Fruit fly (Drosophila melanogaster) whole organism, embryonic: ENCODE results near the gene CG14401.

Experiments used
- B-H2 ChIP-seq: fragments of 200-800 bp; sonication (Bioruptor generic); optimal IDR thresholded peaks from 2 replicates; lab custom pipeline; 2018; ENCODE audit warnings: missing biosample characterization, mild to moderate bottlenecking, missing genetic modification characterization
- CG11085 ChIP-seq: fragments of 200-800 bp; sonication (Bioruptor generic); IDR thresholded peaks from 2 replicates; pipeline ENCODE4 v1.3.6; 2022; ENCODE audit warnings: missing biosample characterization, missing genetic modification characterization
- CG12942 ChIP-seq: fragments of 200-800 bp; sonication (Bioruptor generic); optimal IDR thresholded peaks from 3 replicates; lab custom pipeline; 2016; ENCODE audit warnings: missing biosample characterization, missing genetic modification characterization
- CG13624 ChIP-seq: fragments of 200-800 bp; sonication (Bioruptor generic); optimal IDR thresholded peaks from 2 replicates; lab custom pipeline; 2016; ENCODE audit warnings: missing biosample characterization, missing genetic modification characterization
- CG13894 ChIP-seq: fragments of 200-800 bp; sonication (Bioruptor generic); optimal IDR thresholded peaks from 3 replicates; lab custom pipeline; 2018; ENCODE audit warnings: missing biosample characterization, mild to moderate bottlenecking, missing genetic modification characterization, moderate library complexity
- CG15479 ChIP-seq: fragments of 200-800 bp; sonication (Bioruptor generic); optimal IDR thresholded peaks from 3 replicates; lab custom pipeline; 2019; ENCODE audit warnings: missing biosample characterization, mild to moderate bottlenecking, missing genetic modification characterization, moderate library complexity
- CG16813 ChIP-seq: fragments of 200-800 bp; sonication (Bioruptor generic); IDR thresholded peaks from 3 replicates; pipeline ENCODE4 v1.3.6; 2022; ENCODE audit warnings: missing biosample characterization, missing genetic modification characterization; ENCODE audit not compliant: partially characterized antibody
- CG3163 ChIP-seq: fragments of 200-800 bp; sonication (Bioruptor generic); optimal IDR thresholded peaks from 3 replicates; lab custom pipeline; 2016; ENCODE audit warnings: missing biosample characterization, missing genetic modification characterization
- CG32532 ChIP-seq: fragments of 200-800 bp; sonication (Bioruptor generic); IDR thresholded peaks from 2 replicates; pipeline ENCODE4 v1.3.6; 2022; ENCODE audit warnings: missing biosample characterization, missing genetic modification characterization
- CG42726 ChIP-seq: fragments of 200-800 bp; sonication (Bioruptor generic); IDR thresholded peaks from 2 replicates; pipeline ENCODE4 v1.3.6; 2022; ENCODE audit warnings: missing biosample characterization, missing genetic modification characterization; ENCODE audit not compliant: partially characterized antibody
- CG4282 ChIP-seq: fragments of 200-800 bp; sonication (Bioruptor generic); optimal IDR thresholded peaks from 2 replicates; lab custom pipeline; 2016; ENCODE audit warnings: missing biosample characterization, missing genetic modification characterization
- CG5245 ChIP-seq: fragments of 200-800 bp; sonication (Bioruptor generic); optimal IDR thresholded peaks from 3 replicates; lab custom pipeline; 2016; ENCODE audit warnings: missing biosample characterization, missing genetic modification characterization
- CG6654 ChIP-seq: fragments of 200-800 bp; sonication (Bioruptor generic); optimal IDR thresholded peaks from 2 replicates; lab custom pipeline; 2017; ENCODE audit warnings: missing biosample characterization, mild to moderate bottlenecking, missing genetic modification characterization
- CG6689 ChIP-seq: fragments of 200-800 bp; sonication (Bioruptor generic); IDR thresholded peaks from 2 replicates; pipeline ENCODE4 v1.3.6; 2022; ENCODE audit warnings: missing biosample characterization, missing genetic modification characterization
- CG7839 ChIP-seq: fragments of 200-800 bp; sonication (Bioruptor generic); optimal IDR thresholded peaks from 3 replicates; lab custom pipeline; 2018; ENCODE audit warnings: missing biosample characterization, mild to moderate bottlenecking, missing genetic modification characterization, moderate library complexity
- CG7963 ChIP-seq: fragments of 200-800 bp; sonication (Bioruptor generic); IDR thresholded peaks from 3 replicates; pipeline ENCODE4 v1.3.6; 2022; ENCODE audit warnings: missing biosample characterization, missing genetic modification characterization; ENCODE audit not compliant: partially characterized antibody
- CG8765 ChIP-seq: fragments of 200-800 bp; sonication (Bioruptor generic); IDR thresholded peaks from 2 replicates; pipeline ENCODE4 v1.3.6; 2022; ENCODE audit warnings: missing biosample characterization, missing genetic modification characterization
- Drgx ChIP-seq: fragments of 200-800 bp; sonication (Bioruptor generic); IDR thresholded peaks from 2 replicates; pipeline ENCODE4 v1.3.6; 2022; ENCODE audit warnings: missing biosample characterization, missing genetic modification characterization
- E2f2 ChIP-seq: fragments of 200-800 bp; sonication (Bioruptor generic); IDR thresholded peaks from 2 replicates; pipeline ENCODE4 v1.3.6; 2022; ENCODE audit warnings: missing biosample characterization, missing genetic modification characterization
- Ets65A ChIP-seq: fragments of 200-800 bp; sonication (Bioruptor generic); peaks from one replicate; lab custom pipeline; 2016; ENCODE audit warnings: missing biosample characterization, missing genetic modification characterization
- Hey ChIP-seq: fragments of 200-800 bp; sonication (Bioruptor generic); optimal IDR thresholded peaks from 3 replicates; lab custom pipeline; 2018; ENCODE audit warnings: missing biosample characterization, mild to moderate bottlenecking, missing genetic modification characterization
- Nf-YC ChIP-seq: fragments of 200-800 bp; optimal IDR thresholded peaks from 3 replicates; lab custom pipeline; 2019; ENCODE audit warnings: missing biosample characterization, mild to moderate bottlenecking, missing genetic modification characterization, moderate library complexity
- Rx ChIP-seq: fragments of 200-800 bp; sonication (Bioruptor generic); IDR thresholded peaks from 2 replicates; pipeline ENCODE4 v1.3.6; 2022; ENCODE audit warnings: missing biosample characterization, missing genetic modification characterization
- Side ChIP-seq: fragments of 200-800 bp; sonication (Bioruptor generic); optimal IDR thresholded peaks from 2 replicates; lab custom pipeline; 2016; ENCODE audit warnings: missing biosample characterization, missing genetic modification characterization
- Taf1 ChIP-seq: fragments of 200-800 bp; sonication (Bioruptor generic); IDR thresholded peaks from 2 replicates; pipeline ENCODE4 v1.3.6; 2022; ENCODE audit warnings: missing biosample characterization, missing genetic modification characterization
- Usf ChIP-seq: fragments of 200-800 bp; sonication (Bioruptor generic); optimal IDR thresholded peaks from 2 replicates; lab custom pipeline; 2017; ENCODE audit warnings: missing genotype, missing biosample characterization, missing genetic modification characterization
- Vsx1 ChIP-seq: fragments of 200-800 bp; sonication (Bioruptor generic); optimal IDR thresholded peaks from 2 replicates; lab custom pipeline; 2017; ENCODE audit warnings: missing biosample characterization, mild to moderate bottlenecking, missing genetic modification characterization, missing genetic modification reagents
- ase ChIP-seq: fragments of 200-800 bp; sonication (Bioruptor generic); IDR thresholded peaks from 3 replicates; pipeline ENCODE4 v1.3.6; 2022; ENCODE audit warnings: missing biosample characterization, missing genetic modification characterization
- az2 ChIP-seq: fragments of 200-800 bp; sonication (Bioruptor generic); optimal IDR thresholded peaks from 3 replicates; lab custom pipeline; 2016; ENCODE audit warnings: missing biosample characterization, missing genetic modification characterization
- cg ChIP-seq: fragments of 200-800 bp; sonication (Bioruptor generic); optimal IDR thresholded peaks from 3 replicates; lab custom pipeline; 2019; ENCODE audit warnings: missing biosample characterization, mild to moderate bottlenecking, missing genetic modification characterization, moderate library complexity
- croc ChIP-seq: fragments of 200-800 bp; sonication (Bioruptor generic); conservative IDR thresholded peaks from 3 replicates; pipeline ENCODE4 v1.3.6; 2022; ENCODE audit warnings: missing biosample characterization, missing genetic modification characterization
- cwo ChIP-seq: fragments of 200-800 bp; sonication (Bioruptor generic); optimal IDR thresholded peaks from 3 replicates; lab custom pipeline; 2017; ENCODE audit warnings: missing biosample characterization, missing genetic modification characterization, mild to moderate bottlenecking, moderate library complexity, missing genetic modification reagents
- dan ChIP-seq: fragments of 200-800 bp; sonication (Bioruptor generic); IDR thresholded peaks from 2 replicates; pipeline ENCODE4 v1.3.6; 2022; ENCODE audit warnings: missing biosample characterization, missing genetic modification characterization
- esg ChIP-seq: fragments of 200-800 bp; sonication (Bioruptor generic); conservative IDR thresholded peaks from 2 replicates; pipeline ENCODE4 v1.3.6; 2022; ENCODE audit warnings: missing biosample characterization, missing genetic modification characterization
- eve ChIP-seq, 2 experiments: fragments of >200 bp; optimal IDR thresholded peaks; 2 replicates each; lab custom pipeline; 2017; ENCODE audit warnings: missing biosample characterization in 2 of 2, missing genetic modification characterization in 2 of 2
- fd102C ChIP-seq: fragments of 200-800 bp; sonication (Bioruptor generic); optimal IDR thresholded peaks from 2 replicates; lab custom pipeline; 2018; ENCODE audit warnings: missing biosample characterization, mild to moderate bottlenecking, missing genetic modification characterization, moderate library complexity
- fd96Cb ChIP-seq: fragments of 200-800 bp; sonication (Bioruptor generic); optimal IDR thresholded peaks from 2 replicates; lab custom pipeline; 2018; ENCODE audit warnings: missing biosample characterization, mild to moderate bottlenecking, missing genetic modification characterization, moderate library complexity
- fru ChIP-seq: fragments of >200 bp; optimal IDR thresholded peaks from 2 replicates; lab custom pipeline; 2017
- h ChIP-seq: fragments of >200 bp; optimal IDR thresholded peaks from 2 replicates; lab custom pipeline; 2017
- ind ChIP-seq: fragments of 200-800 bp; sonication (Bioruptor generic); optimal IDR thresholded peaks from 3 replicates; lab custom pipeline; 2016; ENCODE audit warnings: missing biosample characterization, missing genetic modification characterization
- lab ChIP-seq: fragments of 200-800 bp; sonication (Bioruptor generic); optimal IDR thresholded peaks from 3 replicates; lab custom pipeline; 2017; ENCODE audit warnings: missing biosample characterization, missing genetic modification characterization, mild to moderate bottlenecking, moderate library complexity, missing genetic modification reagents
- lbe ChIP-seq: fragments of 200-800 bp; sonication (Bioruptor generic); optimal IDR thresholded peaks from 2 replicates; lab custom pipeline; 2016; ENCODE audit warnings: missing biosample characterization, mild to moderate bottlenecking, missing genetic modification characterization
- mld ChIP-seq: fragments of 200-800 bp; sonication (Bioruptor generic); IDR thresholded peaks from 3 replicates; pipeline ENCODE4 v1.3.6; 2022; ENCODE audit warnings: missing biosample characterization, missing genetic modification characterization; ENCODE audit not compliant: partially characterized antibody
- phol ChIP-seq: fragments of 200-800 bp; sonication (Bioruptor generic); optimal IDR thresholded peaks from 3 replicates; lab custom pipeline; 2018; ENCODE audit warnings: missing biosample characterization, mild to moderate bottlenecking, missing genetic modification characterization, moderate library complexity
- pros ChIP-seq: fragments of 200-800 bp; sonication (Bioruptor generic); optimal IDR thresholded peaks from 3 replicates; lab custom pipeline; 2019; ENCODE audit warnings: missing biosample characterization, mild to moderate bottlenecking, missing genetic modification characterization, moderate library complexity
- psq ChIP-seq: fragments of 200-800 bp; sonication (Bioruptor generic); optimal IDR thresholded peaks from 2 replicates; lab custom pipeline; 2017; ENCODE audit warnings: missing biosample characterization, missing genetic modification characterization
- sc ChIP-seq, 3 experiments: fragments of >200 bp in 2 of 3; fragments of 200-800 bp in 1 of 3; sonication (Bioruptor generic) in 1 of 3; optimal IDR thresholded peaks; 2 replicates in 2 of 3; 3 replicates in 1 of 3; lab custom pipeline; 2017; ENCODE audit warnings: mild to moderate bottlenecking in 1 of 3, missing biosample characterization in 1 of 3, missing genetic modification characterization in 1 of 3, missing genetic modification reagents in 1 of 3
- tll ChIP-seq, 2 experiments: fragments of 200-800 bp in 1 of 2; fragments of >200 bp in 1 of 2; sonication (Bioruptor generic) in 1 of 2; optimal IDR thresholded peaks; 2 replicates each; lab custom pipeline; 2017 to 2019; ENCODE audit warnings: missing biosample characterization in 2 of 2, missing genetic modification characterization in 2 of 2, mild to moderate bottlenecking in 1 of 2, moderate library complexity in 1 of 2
- usp ChIP-seq: fragments of >200 bp; optimal IDR thresholded peaks from 2 replicates; lab custom pipeline; 2017; ENCODE audit warnings: missing biosample characterization, missing genetic modification characterization
- vnd ChIP-seq: fragments of 200-800 bp; sonication (Bioruptor generic); IDR thresholded peaks from 3 replicates; pipeline ENCODE4 v1.3.6; 2022; ENCODE audit warnings: missing biosample characterization, missing genetic modification characterization; ENCODE audit not compliant: partially characterized antibody

CG14401 gene

DNA sequence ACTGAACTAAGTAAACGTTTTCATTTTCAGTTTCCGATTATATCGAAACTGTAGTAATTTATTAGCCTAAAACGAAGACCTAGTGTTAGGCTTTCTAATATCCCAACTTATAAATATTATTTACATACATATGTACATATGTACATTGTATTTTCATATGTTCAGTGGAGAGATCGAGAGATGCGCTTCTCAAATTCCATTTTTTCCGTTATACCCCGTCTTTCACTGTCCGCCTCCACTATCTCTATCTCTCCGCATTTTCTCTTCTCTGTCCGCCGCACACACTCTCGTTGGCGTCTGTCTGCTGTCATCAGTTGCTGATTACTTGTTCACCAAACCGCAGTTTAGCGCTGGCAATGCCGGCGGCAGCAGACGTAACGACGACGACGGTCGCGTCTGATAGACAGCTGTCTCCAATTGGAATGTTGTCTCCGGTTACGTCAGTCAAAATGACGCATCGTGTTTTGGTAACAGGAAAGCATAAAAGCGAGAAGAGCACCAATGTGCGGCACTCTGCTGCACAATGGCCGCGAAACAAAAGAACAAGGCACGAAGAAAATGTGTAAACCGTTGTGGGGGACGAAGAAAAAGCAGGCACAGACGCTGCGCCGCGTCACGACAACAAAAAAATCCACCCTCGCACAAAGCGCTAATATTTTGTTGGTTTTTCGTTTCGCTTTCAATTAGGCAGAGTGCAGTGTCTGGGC lies 47.0 kb upstream of the CG14401 start, which contains the start of gene CG9331 (continued):
- no peak for TF ChIP-seq CG7963
- TF ChIP-seq lbe (GFP tag; lab: Kevin White, UChicago) = no peak
- TF ChIP-seq cg = peak; percentile 38
- no peak for TF ChIP-seq sc (optimal IDR thresholded peaks at IDR 0.05; lab: Kevin White, UChicago)
- no peak for TF ChIP-seq sc (GFP tag; optimal IDR thresholded peaks at IDR 0.05; lab: Kevin White, UChicago)
- no peak for TF ChIP-seq esg (GFP tag; lab: Robert Waterston, UW)
- TF ChIP-seq CG7839 (tag; lab: Kevin White, UChicago) = no peak
- peak in 1 of 2 experiments; percentile 62 for TF ChIP-seq eve (GFP tag; optimal IDR thresholded peaks at IDR 0.05; lab: Kevin White, UChicago)
- peak; percentile 28; the same call in 1 of the 2 replicates for TF ChIP-seq Drgx (GFP tag; lab: Robert Waterston, UW)
- TF ChIP-seq pros (GFP tag; lab: Kevin White, UChicago) = peak; percentile 96
- peak; percentile 71 for TF ChIP-seq Vsx1 (GFP tag; lab: Kevin White, UChicago)
- TF ChIP-seq CG13894 = peak; percentile 15
- TF ChIP-seq Taf1 = no peak
- TF ChIP-seq az2 = no peak
- peak; percentile 58 for TF ChIP-seq CG15479 (GFP tag; lab: Kevin White, UChicago)
- TF ChIP-seq ase (GFP tag; lab: Robert Waterston, UW) = no peak
- peak; percentile 45 for TF ChIP-seq psq (GFP tag; lab: Kevin White, UChicago)
- TF ChIP-seq Ets65A (GFP tag; lab: Kevin White, UChicago) = no peak
- no peak for TF ChIP-seq Nf-YC (tag; lab: Kevin White, UChicago)
- TF ChIP-seq h (lab: Kevin White, UChicago) = no peak
- TF ChIP-seq fru = no peak
- TF ChIP-seq tll (GFP tag; optimal IDR thresholded peaks at IDR 0.05; lab: Kevin White, UChicago) = no peak
- 0 out of 2 replicates have a peak, but pooled peaks have one; percentile 7 for TF ChIP-seq E2f2 (GFP tag; lab: Robert Waterston, UW)
- TF ChIP-seq CG6654 (GFP tag; lab: Kevin White, UChicago) = no peak
- no peak for TF ChIP-seq fd96Cb
- TF ChIP-seq CG6689 (GFP tag; lab: Robert Waterston, UW) = no peak
- no peak for TF ChIP-seq Hey (tag; lab: Kevin White, UChicago)
- no peak for TF ChIP-seq croc (GFP tag; lab: Robert Waterston, UW)
- TF ChIP-seq vnd (GFP tag; lab: Robert Waterston, UW) = peak; percentile 56; the same call in 1 of the 3 replicates
- no peak for TF ChIP-seq CG5245
- no peak for TF ChIP-seq Side (GFP tag; lab: Kevin White, UChicago)
- no peak for TF ChIP-seq Rx (GFP tag; lab: Robert Waterston, UW)
- no peak for TF ChIP-seq dan
- TF ChIP-seq CG12942 (GFP tag; lab: Kevin White, UChicago) = no peak
- TF ChIP-seq CG32532 (GFP tag; lab: Robert Waterston, UW) = no peak
- no peak for TF ChIP-seq CG11085 (GFP tag; lab: Robert Waterston, UW)
- no peak for TF ChIP-seq Usf (GFP tag; lab: Kevin White, UChicago)
- TF ChIP-seq usp (GFP tag; lab: Kevin White, UChicago) = no peak
- TF ChIP-seq CG13624 = no peak
- TF ChIP-seq B-H2 = no peak
- TF ChIP-seq CG3163 (GFP tag; lab: Kevin White, UChicago) = no peak
- no peak for TF ChIP-seq phol (tag; lab: Kevin White, UChicago)
- TF ChIP-seq cwo (GFP tag; lab: Kevin White, UChicago) = no peak
- no peak for TF ChIP-seq CG4282 (GFP tag; lab: Kevin White, UChicago)
- no peak for TF ChIP-seq fd102C (GFP tag; lab: Kevin White, UChicago)
- no peak for TF ChIP-seq CG8765 (GFP tag; lab: Robert Waterston, UW)
- peak; percentile 40; the same call in 1 of the 3 replicates for TF ChIP-seq CG16813
- TF ChIP-seq ind (GFP tag; lab: Kevin White, UChicago) = no peak
- TF ChIP-seq mld = 0 out of 3 replicates have a peak, but pooled peaks have one; percentile 47
- TF ChIP-seq CG42726 (GFP tag; lab: Robert Waterston, UW) = no peak
- TF ChIP-seq lab = no peak
